Worm (Caenorhabditis elegans) whole organism, young adult: Measurements from ENCODE around the gene tbx-9.

Experiments
- Y56A3A.18 ChIP-seq: fragments of 200-800 bp; sonication (Bioruptor generic); IDR thresholded peaks from 2 replicates; pipeline ENCODE4 v1.3.6; 2022; ENCODE audit warnings: missing genetic modification reagents, missing genetic modification characterization, missing compliant biosample characterization
- ama-1 ChIP-seq, 3 experiments: fragments of 150-350 bp in 1 of 3; sonication (generic microtip) in 2 of 3; optimal IDR thresholded peaks; 2 replicates each; lab custom pipeline; 2014 to 2018; ENCODE audit warnings: missing biosample characterization in 2 of 3, missing genetic modification characterization in 2 of 3, missing genetic modification reagents in 2 of 3
- egl-18 ChIP-seq: fragments of 200-800 bp; sonication (Bioruptor generic); IDR thresholded peaks from 2 replicates; pipeline ENCODE4 v1.3.6; 2022; ENCODE audit warnings: missing genetic modification reagents, missing genetic modification characterization, missing compliant biosample characterization
- ets-4 ChIP-seq: fragments of 200-800 bp; sonication (Bioruptor generic); optimal IDR thresholded peaks from 2 replicates; lab custom pipeline; 2018; ENCODE audit warnings: mild to moderate bottlenecking, missing genetic modification characterization, missing compliant biosample characterization
- madf-3 ChIP-seq: fragments of 200-800 bp; sonication (Bioruptor generic); IDR thresholded peaks from 2 replicates; pipeline ENCODE4 v1.3.6; 2022; ENCODE audit warnings: missing genetic modification reagents, missing genetic modification characterization, missing compliant biosample characterization
- pha-4 ChIP-seq: fragments of 150-350 bp; sonication (generic microtip); optimal IDR thresholded peaks from 2 replicates; lab custom pipeline; 2014; ENCODE audit warnings: missing biosample characterization, missing genetic modification reagents, missing genetic modification characterization
- unc-62 ChIP-seq: fragments of 150-350 bp; optimal IDR thresholded peaks from 2 replicates; lab custom pipeline; 2014; ENCODE audit warnings: missing biosample characterization, missing genetic modification reagents, missing genetic modification characterization

DNA sequence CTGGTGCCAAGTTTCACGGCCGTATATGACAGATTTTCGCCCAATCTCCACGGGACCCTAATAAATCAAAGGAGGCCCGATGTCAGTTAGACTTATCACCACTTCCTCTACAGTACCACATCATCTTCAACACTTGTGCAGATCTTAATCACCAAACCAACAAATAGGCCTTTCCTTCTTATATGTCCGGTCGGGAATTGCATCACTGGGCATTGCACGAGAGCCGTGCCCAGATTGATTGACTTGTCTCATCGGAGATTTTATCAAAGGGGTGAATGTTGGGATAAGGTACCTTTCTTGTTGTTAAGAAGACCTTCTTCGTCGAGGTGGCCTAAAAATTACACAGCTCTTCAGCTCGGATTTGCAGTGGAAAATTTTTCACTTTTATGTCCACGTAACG is 3.1 kb upstream of the tbx-9 start:
- TF ChIP-seq pha-4 (tag; lab: Kevin White, UChicago) (no peak), madf-3 (no peak), egl-18 (GFP tag; lab: Robert Waterston, UW) (no peak), Y56A3A.18 (GFP tag; lab: Robert Waterston, UW) (no peak), ama-1 (optimal IDR thresholded peaks at IDR 0.05; lab: Kevin White, UChicago) (no peak), ama-1 (GFP tag; optimal IDR thresholded peaks at IDR 0.05; lab: Kevin White, UChicago) (no peak), unc-62 (GFP tag; lab: Kevin White, UChicago) (peak; percentile 56), ets-4 (GFP tag; lab: Kevin White, UChicago) (no peak)
